Fruit fly (Drosophila melanogaster) whole organism, wandering third instar larva: ENCODE results near the gene Ptp99A.

Experiments
- Abd-B ChIP-seq: fragments of >200 bp; optimal IDR thresholded peaks from 2 replicates; lab custom pipeline; 2017; ENCODE audit warnings: missing biosample characterization, missing genetic modification characterization
- CG32264 ChIP-seq: fragments of 200-800 bp; sonication (Bioruptor generic); optimal IDR thresholded peaks from 2 replicates; lab custom pipeline; 2016; ENCODE audit warnings: missing biosample characterization, missing genetic modification characterization
- CG9705 ChIP-seq: fragments of 200-800 bp; sonication (Bioruptor generic); optimal IDR thresholded peaks from 2 replicates; lab custom pipeline; 2018; ENCODE audit warnings: missing biosample characterization, mild to moderate bottlenecking, missing genetic modification characterization
- CrebA ChIP-seq: fragments of 200-800 bp; sonication (Bioruptor generic); optimal IDR thresholded peaks from 2 replicates; lab custom pipeline; 2016; ENCODE audit warnings: missing biosample characterization, mild to moderate bottlenecking, missing genetic modification characterization, borderline replicate concordance
- Dif ChIP-seq: fragments of 200-275, 200-300 bp; sonication (Bioruptor generic); optimal IDR thresholded peaks from 2 replicates; lab custom pipeline; 2018; ENCODE audit warnings: missing biosample characterization, missing genetic modification characterization; ENCODE audit not compliant: partially characterized antibody
- GATAd ChIP-seq: sonication (Bioruptor generic); optimal IDR thresholded peaks from 2 replicates; lab custom pipeline; 2016; ENCODE audit warnings: missing biosample characterization, missing genetic modification characterization
- HLH106 ChIP-seq: fragments of 200-800 bp; optimal IDR thresholded peaks from 3 replicates; lab custom pipeline; 2019; ENCODE audit warnings: missing biosample characterization, mild to moderate bottlenecking, missing genetic modification characterization, moderate library complexity
- Hnf4 ChIP-seq: fragments of 200-800 bp; sonication (Bioruptor generic); optimal IDR thresholded peaks from 2 replicates; lab custom pipeline; 2016; ENCODE audit warnings: missing biosample characterization, mild to moderate bottlenecking, missing genetic modification characterization
- Hr78 ChIP-seq: fragments of >200 bp; optimal IDR thresholded peaks from 2 replicates; lab custom pipeline; 2017; ENCODE audit warnings: missing biosample characterization, missing genetic modification characterization
- Hr83 ChIP-seq: fragments of 200-300 bp; sonication (Bioruptor generic); optimal IDR thresholded peaks from 2 replicates; lab custom pipeline; 2016; ENCODE audit warnings: missing biosample characterization, mild to moderate bottlenecking, missing genetic modification characterization, moderate library complexity; ENCODE audit not compliant: poor library complexity, severe bottlenecking
- Myc ChIP-seq: fragments of >200 bp; optimal IDR thresholded peaks from 2 replicates; lab custom pipeline; 2017
- N ChIP-seq: fragments of >200 bp; optimal IDR thresholded peaks from 2 replicates; lab custom pipeline; 2018; ENCODE audit warnings: missing biosample characterization, missing external identifiers, missing genetic modification characterization
- OdsH ChIP-seq: fragments of 200-800 bp; sonication (Bioruptor generic); optimal IDR thresholded peaks from 2 replicates; lab custom pipeline; 2016; ENCODE audit warnings: missing biosample characterization, mild to moderate bottlenecking, missing genetic modification characterization
- Rel ChIP-seq, 2 experiments: fragments of 200-800 bp; sonication (Bioruptor generic) in 1 of 2; optimal IDR thresholded peaks; 2 replicates in 1 of 2; 3 replicates in 1 of 2; lab custom pipeline; 2016 to 2019; ENCODE audit warnings: mild to moderate bottlenecking in 2 of 2, missing biosample characterization in 2 of 2, missing genetic modification characterization in 2 of 2, moderate library complexity in 1 of 2
- Sp1 ChIP-seq: fragments of 200-800 bp; sonication (Bioruptor generic); optimal IDR thresholded peaks from 3 replicates; lab custom pipeline; 2019; ENCODE audit warnings: missing biosample characterization, mild to moderate bottlenecking, missing genetic modification characterization, moderate library complexity
- Vsx2 ChIP-seq: fragments of 200-300, 225-300 bp; sonication (Bioruptor generic); optimal IDR thresholded peaks from 2 replicates; lab custom pipeline; 2018; ENCODE audit warnings: missing biosample characterization, missing genetic modification characterization; ENCODE audit not compliant: partially characterized antibody
- br ChIP-seq: fragments of 200-800 bp; sonication (Bioruptor generic); optimal IDR thresholded peaks from 2 replicates; lab custom pipeline; 2016; ENCODE audit warnings: missing biosample characterization, missing genetic modification characterization
- brk ChIP-seq: fragments of 200-800 bp; sonication (Bioruptor generic); optimal IDR thresholded peaks from 2 replicates; lab custom pipeline; 2016; ENCODE audit warnings: missing biosample characterization, mild to moderate bottlenecking, missing genetic modification characterization
- dl ChIP-seq, 2 experiments: fragments of 175-275, 200-275 bp in 1 of 2; fragments of 200-275 bp in 1 of 2; sonication (Bioruptor generic); optimal IDR thresholded peaks; lab custom pipeline; 2018; ENCODE audit warnings: mild to moderate bottlenecking in 2 of 2, missing biosample characterization in 2 of 2, missing genetic modification characterization in 2 of 2, moderate library complexity in 2 of 2; ENCODE audit not compliant: partially characterized antibody in 2 of 2, insufficient read depth in 1 of 2
- dmrt93B ChIP-seq: fragments of 200-800 bp; sonication (Bioruptor generic); optimal IDR thresholded peaks from 2 replicates; lab custom pipeline; 2018; ENCODE audit warnings: missing biosample characterization, mild to moderate bottlenecking, missing genetic modification characterization
- dsf ChIP-seq: sonication (Bioruptor generic); optimal IDR thresholded peaks from 2 replicates; lab custom pipeline; 2016; ENCODE audit warnings: missing biosample characterization, missing genetic modification characterization, borderline replicate concordance
- ey ChIP-seq: fragments of 200-800 bp; sonication (Bioruptor generic); optimal IDR thresholded peaks from 2 replicates; lab custom pipeline; 2016; ENCODE audit warnings: missing biosample characterization, missing genetic modification characterization
- foxo ChIP-seq, 2 experiments: fragments of 200-800 bp; sonication (Bioruptor generic); optimal IDR thresholded peaks; 2 replicates in 1 of 2; 3 replicates in 1 of 2; lab custom pipeline; 2016 to 2017; ENCODE audit warnings: missing biosample characterization in 2 of 2, missing genetic modification characterization in 2 of 2
- fru ChIP-seq: fragments of 200-800 bp; sonication (Bioruptor generic); optimal IDR thresholded peaks from 3 replicates; lab custom pipeline; 2016; ENCODE audit warnings: missing biosample characterization, mild to moderate bottlenecking, missing genetic modification characterization
- h ChIP-seq: fragments of 200-800 bp; sonication (Bioruptor generic); optimal IDR thresholded peaks from 3 replicates; lab custom pipeline; 2016; ENCODE audit warnings: missing biosample characterization, mild to moderate bottlenecking, missing genetic modification characterization
- jim ChIP-seq: fragments of 175-275, 200-325 bp; sonication (Bioruptor generic); optimal IDR thresholded peaks from 2 replicates; lab custom pipeline; 2016; ENCODE audit warnings: missing biosample characterization, mild to moderate bottlenecking, missing genetic modification characterization
- lola ChIP-seq: fragments of >200 bp; optimal IDR thresholded peaks from 2 replicates; lab custom pipeline; 2017; ENCODE audit warnings: missing biosample characterization, missing genetic modification characterization
- pan ChIP-seq: fragments of >200 bp; optimal IDR thresholded peaks from 2 replicates; lab custom pipeline; 2017
- psq ChIP-seq: fragments of 200-800 bp; sonication (Bioruptor generic); optimal IDR thresholded peaks from 3 replicates; lab custom pipeline; 2017; ENCODE audit warnings: missing biosample characterization, mild to moderate bottlenecking, missing genetic modification characterization, moderate library complexity
- sage ChIP-seq: fragments of 200-800 bp; sonication (Bioruptor generic); optimal IDR thresholded peaks from 2 replicates; lab custom pipeline; 2016; ENCODE audit warnings: missing biosample characterization, mild to moderate bottlenecking, missing genetic modification characterization
- sv ChIP-seq: fragments of 200-800 bp; sonication (Bioruptor generic); optimal IDR thresholded peaks from 3 replicates; lab custom pipeline; 2016; ENCODE audit warnings: missing biosample characterization, missing genetic modification characterization
- woc ChIP-seq: sonication (Bioruptor generic); optimal IDR thresholded peaks from 2 replicates; lab custom pipeline; 2016; ENCODE audit warnings: missing biosample characterization, mild to moderate bottlenecking, missing genetic modification characterization

Gene Ptp99A

DNA sequence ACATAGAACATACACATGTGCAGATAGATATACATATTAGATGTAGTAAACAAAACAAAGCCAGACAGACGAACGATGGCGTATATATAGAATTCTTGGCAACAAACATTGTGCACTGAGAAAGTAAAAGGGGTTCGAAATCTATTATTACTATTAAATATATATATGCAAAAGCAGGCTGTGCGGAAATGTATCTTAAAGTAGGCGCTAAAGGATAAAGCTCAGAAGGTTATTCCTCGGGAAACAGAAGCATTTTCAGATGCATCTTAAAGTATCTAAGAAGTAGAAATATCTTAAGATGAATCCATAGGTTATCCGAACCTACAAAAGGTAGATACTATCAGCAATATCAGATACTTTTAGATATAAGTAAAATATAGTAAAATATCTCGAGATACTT is 118.4 kb downstream of the Ptp99A start:
- no peak for TF ChIP-seq psq (GFP tag; lab: Kevin White, UChicago)
- TF ChIP-seq N (GFP tag; lab: Kevin White, UChicago), result no peak
- no peak for TF ChIP-seq jim (GFP tag; lab: Kevin White, UChicago)
- no peak for TF ChIP-seq Rel (GFP tag; optimal IDR thresholded peaks at IDR 0.05; lab: Kevin White, UChicago)
- no peak for TF ChIP-seq Rel (tag; optimal IDR thresholded peaks at IDR 0.05; lab: Kevin White, UChicago)
- no peak for TF ChIP-seq woc (GFP tag; lab: Kevin White, UChicago)
- TF ChIP-seq foxo (GFP tag; optimal IDR thresholded peaks at IDR 0.05; lab: Kevin White, UChicago), result no peak
- TF ChIP-seq fru (GFP tag; lab: Kevin White, UChicago), result no peak
- TF ChIP-seq dsf, result no peak
- TF ChIP-seq brk (GFP tag; lab: Kevin White, UChicago), result no peak
- TF ChIP-seq CG9705 (GFP tag; lab: Kevin White, UChicago), result no peak
- TF ChIP-seq Vsx2 (GFP tag; lab: Kevin White, UChicago), result no peak
- TF ChIP-seq sage (GFP tag; lab: Kevin White, UChicago), result no peak
- no peak for TF ChIP-seq h (GFP tag; lab: Kevin White, UChicago)

DNA sequence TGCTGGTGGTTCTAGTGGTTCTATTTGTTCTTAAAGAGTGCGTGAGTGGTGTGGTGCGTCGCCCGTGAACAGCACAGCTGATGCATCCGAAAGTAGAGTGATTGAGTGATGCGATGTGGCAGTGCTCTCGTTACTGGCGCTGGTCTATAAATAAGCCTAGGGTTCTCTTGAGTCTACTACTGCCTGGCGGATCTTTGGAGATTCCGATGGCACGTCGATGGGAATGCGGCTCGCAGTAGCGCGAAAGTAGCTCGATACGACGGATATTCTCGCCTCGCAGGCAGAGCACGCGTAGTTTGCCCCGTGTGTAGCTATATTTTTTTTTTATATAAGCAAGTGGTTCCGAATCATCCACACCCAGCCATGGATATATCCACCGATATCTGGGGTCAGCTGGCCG is 118.9 kb downstream of the Ptp99A start:
- TF ChIP-seq CrebA (GFP tag; lab: Kevin White, UChicago) (no peak), dmrt93B (GFP tag; lab: Kevin White, UChicago) (no peak), brk (GFP tag; lab: Kevin White, UChicago) (no peak), HLH106 (tag; lab: Kevin White, UChicago) (no peak), pan (lab: Kevin White, UChicago) (no peak), Abd-B (GFP tag; lab: Kevin White, UChicago) (no peak), Rel (GFP tag; optimal IDR thresholded peaks at IDR 0.05; lab: Kevin White, UChicago) (no peak), Rel (tag; optimal IDR thresholded peaks at IDR 0.05; lab: Kevin White, UChicago) (no peak), GATAd (GFP tag; lab: Kevin White, UChicago) (no peak), dl (GFP tag; optimal IDR thresholded peaks at IDR 0.05; lab: Kevin White, UChicago; ENCODE audit: insufficient read depth in 1 of 2, partially characterized antibody in 2 of 2) (no peak), Sp1 (GFP tag; lab: Kevin White, UChicago) (no peak), Hr78 (no peak), Dif (GFP tag; lab: Kevin White, UChicago) (no peak), ey (no peak)

dm6 chr3R:29502978-29503377 is 125.5 kb downstream of the Ptp99A start:
- TF ChIP-seq Dif (GFP tag; lab: Kevin White, UChicago) (no peak), dl (GFP tag; optimal IDR thresholded peaks at IDR 0.05; lab: Kevin White, UChicago; ENCODE audit: insufficient read depth in 1 of 2, partially characterized antibody in 2 of 2) (no peak), Hnf4 (no peak), N (GFP tag; lab: Kevin White, UChicago) (no peak), Myc (no peak), dsf (no peak), lola (GFP tag; lab: Kevin White, UChicago) (no peak), CrebA (GFP tag; lab: Kevin White, UChicago) (no peak), br (GFP tag; lab: Kevin White, UChicago) (no peak), Vsx2 (GFP tag; lab: Kevin White, UChicago) (no peak), GATAd (GFP tag; lab: Kevin White, UChicago) (no peak), jim (GFP tag; lab: Kevin White, UChicago) (no peak), brk (GFP tag; lab: Kevin White, UChicago) (no peak), Hr83 (GFP tag; lab: Kevin White, UChicago) (no peak), CG32264 (GFP tag; lab: Kevin White, UChicago) (no peak), CG9705 (GFP tag; lab: Kevin White, UChicago) (no peak), OdsH (no peak), sv (no peak), Rel (GFP tag; optimal IDR thresholded peaks at IDR 0.05; lab: Kevin White, UChicago) (no peak), Rel (tag; optimal IDR thresholded peaks at IDR 0.05; lab: Kevin White, UChicago) (no peak), psq (GFP tag; lab: Kevin White, UChicago) (no peak)
